Worm (Caenorhabditis elegans): Measurements from ENCODE around the gene hil-1.

Gene hil-1

DNA sequence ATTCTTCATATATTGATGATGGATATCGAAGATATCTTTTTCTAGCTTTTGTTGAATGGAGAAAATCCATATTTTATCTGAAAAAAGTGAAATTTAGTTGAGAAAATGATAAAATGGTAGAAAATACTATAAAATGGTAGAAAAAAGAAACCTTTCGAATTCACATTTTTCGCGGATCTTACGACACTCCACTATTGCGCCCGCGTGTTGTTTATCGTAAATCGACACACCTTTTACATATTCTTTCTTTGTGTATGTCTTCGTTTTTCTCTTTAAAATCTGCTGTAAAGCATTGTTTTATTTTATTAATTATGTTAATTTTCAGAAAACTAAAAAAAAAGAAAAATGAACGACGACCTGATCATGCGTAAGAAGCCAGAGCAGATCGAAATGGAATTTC lies 41.3 kb downstream of the hil-1 start, which contains the start of the genes cdt-2 and T01C3.2 (continued):
- no peak for TF ChIP-seq Y55F3AM.14 (GFP tag; optimal IDR thresholded peaks at IDR 0.05)
- no peak for TF ChIP-seq ama-1 (optimal IDR thresholded peaks at IDR 0.05)
- no peak for TF ChIP-seq nhr-11 (tag; optimal IDR thresholded peaks at IDR 0.05)
- no peak for TF ChIP-seq dmd-4 (tag; optimal IDR thresholded peaks at IDR 0.05)
- no peak for TF ChIP-seq mab-5 (tag; optimal IDR thresholded peaks at IDR 0.05)
- no peak for TF ChIP-seq skn-1 (tag; optimal IDR thresholded peaks at IDR 0.05)
- TF ChIP-seq lin-11 (tag; optimal IDR thresholded peaks at IDR 0.05) = no peak
- TF ChIP-seq ztf-4 (tag; optimal IDR thresholded peaks at IDR 0.05) = no peak
- TF ChIP-seq peb-1 (tag; optimal IDR thresholded peaks at IDR 0.05) = no peak
- TF ChIP-seq nhr-10 (tag; optimal IDR thresholded peaks at IDR 0.05) = no peak
- TF ChIP-seq lsy-2 (tag; optimal IDR thresholded peaks at IDR 0.05) = peak in 1 of 2 experiments; percentile 67
- no peak for TF ChIP-seq sma-3 (GFP tag; optimal IDR thresholded peaks at IDR 0.05)
- TF ChIP-seq unc-62 (GFP tag; optimal IDR thresholded peaks at IDR 0.05) = no peak
- no peak for TF ChIP-seq elt-1 (tag; optimal IDR thresholded peaks at IDR 0.05)
- TF ChIP-seq ceh-16 (tag; optimal IDR thresholded peaks at IDR 0.05) = no peak

- TF ChIP-seq crh-2 (tag; optimal IDR thresholded peaks at IDR 0.05) (no peak), mbf-1 (tag; optimal IDR thresholded peaks at IDR 0.05) (no peak)
These were observed 41.9 kb downstream of the hil-1 start for ce11 chrV:14991489-14991888.

DNA sequence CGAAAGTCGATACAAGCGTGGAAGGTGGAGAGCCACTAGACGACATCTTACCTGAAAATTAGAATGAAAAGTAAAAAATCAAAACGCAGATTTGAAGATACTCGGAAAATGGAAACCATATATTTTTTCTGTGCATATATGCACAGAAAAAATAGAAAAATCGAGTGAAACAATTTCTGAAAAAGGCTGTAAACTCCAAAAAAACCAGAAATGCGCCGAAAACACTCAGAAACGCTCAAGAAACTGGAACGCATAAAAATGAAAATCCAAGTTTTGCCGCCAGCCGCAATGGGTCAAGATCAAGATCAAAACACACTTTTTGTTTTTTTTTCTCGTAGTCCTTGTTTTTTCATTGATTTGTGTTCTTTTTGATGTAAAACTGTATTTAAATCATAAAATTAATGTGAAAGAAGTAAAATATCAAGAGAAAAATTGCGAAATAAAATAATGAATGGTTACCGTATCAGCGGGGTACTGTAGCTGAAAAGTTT lies 43.1 kb downstream of the hil-1 start, which contains the start of gene T01C3.3:
Gene T01C3.3, minus strand, starts transcription at position 51 of the 491 bp plus-strand sequence.
- TF ChIP-seq nhr-10 (tag; optimal IDR thresholded peaks at IDR 0.05) = no peak
- no peak for TF ChIP-seq mbf-1 (tag; optimal IDR thresholded peaks at IDR 0.05)
- no peak for TF ChIP-seq unc-39 (tag; optimal IDR thresholded peaks at IDR 0.05)
- TF ChIP-seq elt-1 (tag; optimal IDR thresholded peaks at IDR 0.05) = no peak
- TF ChIP-seq ztf-1 (GFP tag; conservative IDR thresholded peaks at IDR 0.05) = no peak
- no peak for TF ChIP-seq F13H6.1 (tag; optimal IDR thresholded peaks at IDR 0.05)
- no peak for TF ChIP-seq egl-27 (tag; optimal IDR thresholded peaks at IDR 0.05)
- no peak for TF ChIP-seq dmd-4 (tag; optimal IDR thresholded peaks at IDR 0.05)
- TF ChIP-seq ama-1 (optimal IDR thresholded peaks at IDR 0.05) = no peak

DNA sequence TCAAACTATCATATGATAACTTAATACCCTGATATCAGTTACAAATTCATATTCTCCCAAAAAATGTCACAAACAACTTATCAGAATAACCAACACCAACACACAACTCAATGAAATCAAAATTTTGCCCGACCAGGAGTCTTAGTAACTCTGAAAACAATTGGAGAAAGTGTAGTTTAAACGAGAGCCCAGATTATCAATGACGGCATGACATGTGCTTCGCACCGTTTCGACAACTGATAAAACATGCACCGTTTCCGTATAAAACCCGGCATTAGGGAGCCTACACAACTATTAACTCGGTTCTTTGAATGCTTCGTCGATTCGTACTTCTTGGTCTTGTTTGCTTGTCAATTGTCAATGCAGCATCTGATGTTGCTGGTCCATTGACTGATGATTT lies 44.0 kb downstream of the hil-1 start, which contains the start of gene fil-1:
Gene fil-1, plus strand, starts transcription at position 219 of the 400 bp plus-strand sequence.
- peak; percentile 60 for TF ChIP-seq sma-9 (GFP tag; optimal IDR thresholded peaks at IDR 0.05)
- TF ChIP-seq sma-9 (tag; optimal IDR thresholded peaks at IDR 0.05) = no peak
- peak; percentile 40 for TF ChIP-seq fos-1 (tag; optimal IDR thresholded peaks at IDR 0.05)
- TF ChIP-seq unc-55 (GFP tag; optimal IDR thresholded peaks at IDR 0.05) = no peak

DNA sequence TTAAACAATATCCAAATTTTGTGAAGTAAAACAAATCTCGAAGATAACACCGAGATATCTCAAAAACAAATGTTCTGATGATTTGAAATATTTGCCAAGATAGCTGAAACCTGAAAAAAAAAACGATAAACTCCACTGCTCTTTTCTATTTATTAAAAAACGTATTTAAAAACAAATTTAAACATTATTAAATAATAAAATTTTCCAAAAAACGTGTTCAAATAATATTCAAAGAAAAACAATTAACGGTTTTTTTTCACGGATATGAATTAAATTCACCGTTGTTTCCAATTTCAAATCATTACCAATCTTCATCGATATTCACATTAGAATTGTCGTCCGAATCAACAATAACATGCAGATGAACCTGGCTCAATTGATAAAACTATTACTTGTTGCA lies 46.7 kb downstream of the hil-1 start, which contains the start of gene irld-14:
Gene irld-14, plus strand, starts transcription at position 301 of the 400 bp plus-strand sequence.
- no peak for TF ChIP-seq nhr-25 (tag; optimal IDR thresholded peaks at IDR 0.05)
- TF ChIP-seq ZK546.5 (tag; optimal IDR thresholded peaks at IDR 0.05) = no peak
- no peak for TF ChIP-seq crh-2 (tag; optimal IDR thresholded peaks at IDR 0.05)
- TF ChIP-seq aly-2 (tag; optimal IDR thresholded peaks at IDR 0.05) = no peak
- TF ChIP-seq skn-1 (tag; optimal IDR thresholded peaks at IDR 0.05) = no peak
- TF ChIP-seq mdl-1 (tag; optimal IDR thresholded peaks at IDR 0.05) = no peak
- no peak for TF ChIP-seq gmeb-1 (tag; optimal IDR thresholded peaks at IDR 0.05)
- TF ChIP-seq mbf-1 (tag; optimal IDR thresholded peaks at IDR 0.05) = no peak
- no peak for TF ChIP-seq egl-27 (tag; optimal IDR thresholded peaks at IDR 0.05)
- TF ChIP-seq nhr-237 (tag; optimal IDR thresholded peaks at IDR 0.05) = no peak
- no peak for TF ChIP-seq nhr-11 (tag; optimal IDR thresholded peaks at IDR 0.05)
- no peak for TF ChIP-seq ztf-1 (GFP tag; conservative IDR thresholded peaks at IDR 0.05)
- TF ChIP-seq nhr-129 (tag; optimal IDR thresholded peaks at IDR 0.05) = no peak
- TF ChIP-seq nhr-6 (tag; optimal IDR thresholded peaks at IDR 0.05) = no peak
- no peak for TF ChIP-seq zag-1 (tag; optimal IDR thresholded peaks at IDR 0.05)

DNA sequence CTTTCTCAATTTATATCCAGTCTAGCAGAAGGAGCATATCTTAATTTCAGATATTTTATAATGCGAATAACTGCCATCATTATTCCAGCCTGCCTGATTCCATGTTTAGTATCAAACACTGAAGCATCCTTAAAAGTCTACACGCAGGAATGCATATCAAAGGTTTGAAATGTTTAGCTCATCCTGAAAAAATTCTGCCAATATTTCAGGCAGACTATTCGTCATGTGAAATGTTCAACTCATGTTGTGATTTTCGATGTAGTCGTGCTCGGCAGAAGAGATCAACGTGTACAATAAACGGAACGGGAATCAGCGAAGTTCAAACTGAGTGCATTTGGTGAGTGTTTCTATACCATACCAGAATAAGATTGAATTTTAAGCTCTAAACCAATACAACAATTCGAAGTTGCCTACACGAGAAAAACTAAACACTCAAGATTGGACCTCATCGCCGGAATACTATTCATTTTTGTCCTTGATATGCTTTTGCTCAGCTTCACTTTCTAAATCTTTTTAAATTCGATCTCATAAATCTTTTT lies 50.0 kb downstream of the hil-1 start, which contains the start of gene T01C3.11:
Gene T01C3.11, plus strand, starts transcription at position 51 of the 539 bp plus-strand sequence.
- TF ChIP-seq alr-1 (tag; optimal IDR thresholded peaks at IDR 0.05) (no peak), lsy-2 (tag; optimal IDR thresholded peaks at IDR 0.05) (no peak), crh-2 (tag; optimal IDR thresholded peaks at IDR 0.05) (no peak), egl-27 (tag; optimal IDR thresholded peaks at IDR 0.05) (no peak), lin-13 (GFP tag; optimal IDR thresholded peaks at IDR 0.05) (no peak), skn-1 (tag; optimal IDR thresholded peaks at IDR 0.05) (no peak), ztf-4 (tag; optimal IDR thresholded peaks at IDR 0.05) (no peak), unc-62 (GFP tag; optimal IDR thresholded peaks at IDR 0.05) (no peak), blmp-1 (tag; optimal IDR thresholded peaks at IDR 0.05; ENCODE audit: insufficient read depth) (no peak), ceh-16 (tag; optimal IDR thresholded peaks at IDR 0.05) (no peak), mdl-1 (tag; optimal IDR thresholded peaks at IDR 0.05) (no peak), nhr-77 (tag; optimal IDR thresholded peaks at IDR 0.05) (no peak), ztf-11 (tag; optimal IDR thresholded peaks at IDR 0.05) (no peak), nhr-23 (tag; optimal IDR thresholded peaks at IDR 0.05) (no peak), gmeb-1 (tag; optimal IDR thresholded peaks at IDR 0.05) (no peak), zag-1 (tag; optimal IDR thresholded peaks at IDR 0.05) (no peak), snpc-4 (tag; optimal IDR thresholded peaks at IDR 0.05) (no peak)
